Worm (Caenorhabditis elegans): ENCODE results near the gene T21D12.7.
A peak's percentile ranks its signal among the peaks of the same experiment; 100 is the strongest.

Gene T21D12.7

DNA sequence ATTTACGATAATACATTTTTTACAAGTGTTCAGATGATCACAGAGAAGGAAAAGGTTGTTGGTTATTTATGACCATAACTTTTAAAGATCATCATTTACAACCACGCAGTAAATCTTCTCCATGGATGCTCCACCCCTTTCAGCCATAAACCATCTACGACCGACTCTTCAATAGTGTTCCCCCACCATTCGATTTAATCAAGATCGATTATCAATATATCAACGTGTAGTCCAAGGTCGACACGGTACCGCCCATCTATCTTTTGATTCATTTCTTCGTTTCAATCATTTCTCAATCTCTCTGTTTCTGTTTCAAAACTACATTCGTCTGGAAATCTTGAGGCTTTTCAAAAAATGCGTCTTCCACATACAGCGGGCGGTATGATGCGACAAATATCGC lies 46.4 kb downstream of the T21D12.7 start, which contains the start of gene aass-1:
aass-1 (plus strand) TSS at position 301 of the 400 bp plus-strand sequence.
- TF ChIP-seq fkh-8 (tag; optimal IDR thresholded peaks at IDR 0.05) (no peak), ama-1 (optimal IDR thresholded peaks at IDR 0.05) (no peak), swsn-7 (tag; optimal IDR thresholded peaks at IDR 0.05) (no peak), snu-23 (GFP tag; optimal IDR thresholded peaks at IDR 0.05) (no peak), C16A3.4 (tag; optimal IDR thresholded peaks at IDR 0.05) (no peak), unc-30 (tag; optimal IDR thresholded peaks at IDR 0.05) (no peak), pqm-1 (tag; optimal IDR thresholded peaks at IDR 0.05) (no peak), mep-1 (tag; optimal IDR thresholded peaks at IDR 0.05) (no peak), aha-1 (tag; optimal IDR thresholded peaks at IDR 0.05) (no peak), lsy-2 (tag; optimal IDR thresholded peaks at IDR 0.05) (no peak), aly-2 (tag; optimal IDR thresholded peaks at IDR 0.05) (no peak)

DNA sequence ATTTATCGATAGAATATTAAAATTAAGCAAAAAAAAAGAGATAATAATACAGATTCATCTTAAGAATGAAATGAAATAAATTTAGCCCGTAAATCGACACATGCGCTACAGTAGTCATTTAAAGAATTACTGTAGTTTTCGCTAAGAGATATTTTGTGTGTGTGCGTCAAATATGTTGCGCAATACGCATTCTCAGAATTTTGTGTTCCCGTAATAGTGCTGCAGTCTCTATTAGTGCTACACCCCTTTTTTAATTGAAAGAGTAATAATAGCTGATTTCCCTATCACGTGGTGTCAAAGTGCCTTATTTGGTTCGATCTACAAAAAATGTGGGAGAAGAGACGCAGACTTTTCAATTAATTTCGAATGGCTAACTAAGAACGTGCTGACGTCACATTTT lies 47.0 kb downstream of the T21D12.7 start:
- TF ChIP-seq nhr-76 (tag; optimal IDR thresholded peaks at IDR 0.05) = no peak
- TF ChIP-seq nhr-85 (tag) = peak; percentile 58
- no peak for TF ChIP-seq mab-9 (GFP tag; IDR thresholded peaks at IDR 0.05)

DNA sequence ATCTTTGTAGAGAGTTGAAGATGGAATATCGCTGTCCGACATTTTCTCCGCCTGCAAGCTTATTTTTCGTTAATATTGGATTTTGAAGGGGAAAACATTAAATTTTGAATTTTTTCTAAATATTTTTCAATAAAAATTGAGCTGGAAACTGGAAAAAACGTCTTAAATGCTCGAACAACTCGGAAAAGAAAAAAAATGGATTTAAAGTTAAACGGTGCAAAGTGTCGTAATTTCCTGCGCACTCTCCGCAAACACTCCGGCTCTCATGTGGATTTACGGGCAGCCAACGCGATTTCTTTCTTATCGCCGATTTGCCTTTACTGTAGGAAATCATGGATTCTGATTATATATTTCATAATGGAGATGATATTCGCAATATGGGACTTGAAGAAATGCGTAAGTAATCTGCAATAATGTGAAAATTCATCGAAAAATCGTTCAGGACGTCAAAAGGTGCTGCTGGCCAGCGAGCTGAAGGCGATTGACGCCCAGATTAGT lies 51.0 kb downstream of the T21D12.7 start, which contains the start of the genes fnta-1 and cogc-8:
fnta-1 (minus strand) TSS at position 51 of the 498 bp plus-strand sequence.
cogc-8 (plus strand) TSS at position 195 of the 498 bp plus-strand sequence.
- TF ChIP-seq unc-98 (GFP tag; IDR thresholded peaks at IDR 0.05) = no peak
- no peak for TF ChIP-seq alr-1 (tag; optimal IDR thresholded peaks at IDR 0.05; ENCODE audit: borderline replicate concordance)
- no peak for TF ChIP-seq ceh-8 (GFP tag; optimal IDR thresholded peaks at IDR 0.05)
- TF ChIP-seq pqm-1 (tag; optimal IDR thresholded peaks at IDR 0.05) = no peak
- peak; percentile 10 for TF ChIP-seq skn-1 (tag; optimal IDR thresholded peaks at IDR 0.05)
- TF ChIP-seq nhr-237 (tag; optimal IDR thresholded peaks at IDR 0.05) = no peak
- TF ChIP-seq hlh-4 (tag; optimal IDR thresholded peaks at IDR 0.05) = no peak
- TF ChIP-seq mep-1 (tag; optimal IDR thresholded peaks at IDR 0.05) = peak; percentile 65
- no peak for TF ChIP-seq nhr-77 (tag; optimal IDR thresholded peaks at IDR 0.05)
- peak; percentile 50 for TF ChIP-seq rnt-1 (tag; optimal IDR thresholded peaks at IDR 0.05)
- peak; percentile 59 to 71 for TF ChIP-seq lsy-2 (tag; optimal IDR thresholded peaks at IDR 0.05)
- TF ChIP-seq hlh-17 (GFP tag; optimal IDR thresholded peaks at IDR 0.05; ENCODE audit: borderline replicate concordance) = no peak
- TF ChIP-seq grh-1 (GFP tag; IDR thresholded peaks at IDR 0.05) = no peak
- TF ChIP-seq C04F5.9 (tag; optimal IDR thresholded peaks at IDR 0.05) = peak; percentile 50
- no peak for TF ChIP-seq ztf-11 (tag; optimal IDR thresholded peaks at IDR 0.05)
- TF ChIP-seq zag-1 (tag; optimal IDR thresholded peaks at IDR 0.05) = no peak
- TF ChIP-seq ets-5 (GFP tag; IDR thresholded peaks at IDR 0.05) = no peak
- no peak for TF ChIP-seq ztf-4 (tag; optimal IDR thresholded peaks at IDR 0.05)
- TF ChIP-seq pag-3 (tag; optimal IDR thresholded peaks at IDR 0.05; ENCODE audit: borderline replicate concordance, insufficient read depth) = no peak
- no peak for TF ChIP-seq zip-4 (GFP tag; optimal IDR thresholded peaks at IDR 0.05)
- TF ChIP-seq fos-1 (tag; optimal IDR thresholded peaks at IDR 0.05) = no peak
- TF ChIP-seq egl-27 (tag; optimal IDR thresholded peaks at IDR 0.05) = no peak
- no peak for TF ChIP-seq sptf-1 (tag; optimal IDR thresholded peaks at IDR 0.05)
- TF ChIP-seq nhr-85 (tag) = peak; percentile 61
- TF ChIP-seq vab-15 (tag; optimal IDR thresholded peaks at IDR 0.05) = no peak
- TF ChIP-seq unc-86 (tag; optimal IDR thresholded peaks at IDR 0.05) = peak; percentile 41
- TF ChIP-seq ceh-82 (tag; optimal IDR thresholded peaks at IDR 0.05) = peak; percentile 31 to 52 (median 44)
- no peak for TF ChIP-seq jun-1 (tag; optimal IDR thresholded peaks at IDR 0.05)
- no peak for TF ChIP-seq elt-3 (tag; optimal IDR thresholded peaks at IDR 0.05)
- peak; percentile 1 for TF ChIP-seq C16A3.4 (tag; optimal IDR thresholded peaks at IDR 0.05)
- TF ChIP-seq snpc-4 (tag; optimal IDR thresholded peaks at IDR 0.05) = no peak
- no peak for TF ChIP-seq nhr-19 (GFP tag; conservative IDR thresholded peaks at IDR 0.05)
- TF ChIP-seq ama-1 (optimal IDR thresholded peaks at IDR 0.05) = no peak
- TF ChIP-seq nhr-76 (tag; optimal IDR thresholded peaks at IDR 0.05) = no peak
- TF ChIP-seq efl-1 (optimal IDR thresholded peaks at IDR 0.05) = peak; percentile 61 to 72
- TF ChIP-seq efl-1 (GFP tag; optimal IDR thresholded peaks at IDR 0.05 in 1 of 2) = peak; percentile 72 to 97
- no peak for TF ChIP-seq fkh-10 (GFP tag; optimal IDR thresholded peaks at IDR 0.05)
- TF ChIP-seq lin-15B (tag; optimal IDR thresholded peaks at IDR 0.05) = peak; percentile 25
- no peak for TF ChIP-seq Y116A8C.19 (tag; optimal IDR thresholded peaks at IDR 0.05; ENCODE audit: borderline replicate concordance)
- no peak for TF ChIP-seq ces-1 (GFP tag; optimal IDR thresholded peaks at IDR 0.05)
- peak; percentile 24 for TF ChIP-seq fkh-8 (tag; optimal IDR thresholded peaks at IDR 0.05)
- TF ChIP-seq lin-35 (GFP tag; optimal IDR thresholded peaks at IDR 0.05) = peak; percentile 64 to 70
- TF ChIP-seq xbp-1 (tag; optimal IDR thresholded peaks at IDR 0.05) = no peak
- peak; percentile 36 for TF ChIP-seq swsn-7 (tag; optimal IDR thresholded peaks at IDR 0.05)

Data from whole organism, L1 larva.